Comparison of ENCODE assay signal across 1 fruit fly cellular context in the genomic region with DNA sequence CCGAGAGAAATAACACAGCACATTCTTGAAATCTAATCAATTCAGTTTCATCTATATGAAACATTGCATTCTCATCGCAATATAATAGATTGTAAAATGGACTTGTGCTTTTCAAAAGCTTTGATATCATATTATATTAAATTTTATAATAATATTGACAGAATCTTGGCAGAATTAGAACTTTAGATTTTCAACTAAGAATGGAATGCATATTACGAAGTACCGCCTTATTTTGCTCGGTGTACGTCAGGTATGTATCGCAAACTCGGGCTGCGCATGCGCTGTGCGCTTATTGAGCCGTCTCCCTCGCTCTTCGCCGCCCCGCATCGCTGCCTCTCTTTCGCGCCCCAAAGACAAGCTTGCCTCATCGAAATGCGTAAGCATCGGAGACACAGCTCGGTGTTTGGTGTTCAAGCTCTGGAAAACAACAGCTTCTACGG.
TF ChIP-seq lines count a peak whose summit lies in the region.

No protein-coding gene starts in this region.

TF ChIP-seq in whole organism, embryonic, 481 proteins besides CTCF, POLR2A, EP300 and RAD21 (continued from another document and continues in another):
- TF ChIP-seq Eip74EF (GFP tag; optimal IDR thresholded peaks at IDR 0.05; lab: Kevin White, UChicago) (peak in 1 of 2 experiments; percentile 89), CG12104 (GFP tag; optimal IDR thresholded peaks at IDR 0.05; lab: Kevin White, UChicago) (peak; percentile 69), CG13894 (tag; optimal IDR thresholded peaks at IDR 0.05; lab: Kevin White, UChicago) (peak; percentile 73), CG11456 (GFP tag; IDR thresholded peaks at IDR 0.05; lab: Robert Waterston, UW) (0 out of 3 replicates have a peak, but pooled peaks have one; percentile 53), gem (tag; optimal IDR thresholded peaks at IDR 0.05; lab: Kevin White, UChicago) (peak; percentile 95), pb (GFP tag; optimal IDR thresholded peaks at IDR 0.05; lab: Kevin White, UChicago) (no peak), mld (GFP tag; IDR thresholded peaks at IDR 0.05; lab: Robert Waterston, UW; ENCODE audit: partially characterized antibody) (no peak), hb (GFP tag; IDR thresholded peaks at IDR 0.05; lab: Robert Waterston, UW; ENCODE audit: partially characterized antibody) (no peak), tup (GFP tag; optimal IDR thresholded peaks at IDR 0.05; lab: Kevin White, UChicago) (peak; percentile 7), CG18011 (GFP tag; optimal IDR thresholded peaks at IDR 0.05; lab: Kevin White, UChicago) (peak; percentile 9), so (GFP tag; IDR thresholded peaks at IDR 0.05; lab: Robert Waterston, UW) (peak; percentile 90), ewg (GFP tag; optimal IDR thresholded peaks at IDR 0.05; lab: Kevin White, UChicago) (peak; percentile 86), fru (optimal IDR thresholded peaks at IDR 0.05; lab: Kevin White, UChicago) (no peak), Sry-δ (GFP tag; optimal IDR thresholded peaks at IDR 0.05; lab: Kevin White, UChicago) (no peak), CG1603 (tag; optimal IDR thresholded peaks at IDR 0.05; lab: Kevin White, UChicago) (peak; percentile 13), CG7556 (GFP tag; optimal IDR thresholded peaks at IDR 0.05; lab: Kevin White, UChicago) (peak; percentile 94), CG17385 (GFP tag; optimal IDR thresholded peaks at IDR 0.05; lab: Kevin White, UChicago) (peak; percentile 86), CG4707 (GFP tag; optimal IDR thresholded peaks at IDR 0.05; lab: Kevin White, UChicago) (peak; percentile 65), stc (GFP tag; IDR thresholded peaks at IDR 0.05; lab: Robert Waterston, UW) (peak; percentile 88), B-H2 (GFP tag; optimal IDR thresholded peaks at IDR 0.05; lab: Kevin White, UChicago) (peak; percentile 65), CG2199 (GFP tag; IDR thresholded peaks at IDR 0.05; lab: Robert Waterston, UW) (peak; percentile 72; the same call in 1 of the 3 replicates), sna (GFP tag; IDR thresholded peaks at IDR 0.05; lab: Robert Waterston, UW; ENCODE audit: partially characterized antibody) (no peak), ems (GFP tag; optimal IDR thresholded peaks at IDR 0.05; lab: Kevin White, UChicago) (peak; percentile 44), Ravus (GFP tag; IDR thresholded peaks at IDR 0.05; lab: Robert Waterston, UW) (peak; percentile 34; the same call in 1 of the 2 replicates), CG8388 (GFP tag; optimal IDR thresholded peaks at IDR 0.05; lab: Kevin White, UChicago) (peak; percentile 89), ase (GFP tag; IDR thresholded peaks at IDR 0.05; lab: Robert Waterston, UW) (no peak; the same call in none of the 3 replicates), Hey (tag; optimal IDR thresholded peaks at IDR 0.05; lab: Kevin White, UChicago) (peak; percentile 35), H15 (GFP tag; IDR thresholded peaks at IDR 0.05; lab: Robert Waterston, UW) (peak; percentile 76; the same call in 2 of the 3 replicates), CG12071 (GFP tag; optimal IDR thresholded peaks at IDR 0.05; lab: Kevin White, UChicago) (peak; percentile 61), CG10565 (GFP tag; optimal IDR thresholded peaks at IDR 0.05; lab: Kevin White, UChicago) (no peak), CG12391 (tag; optimal IDR thresholded peaks at IDR 0.05; lab: Kevin White, UChicago) (peak; percentile 92), sob (GFP tag; IDR thresholded peaks at IDR 0.05; lab: Robert Waterston, UW) (peak; percentile 81), CoRest (tag; optimal IDR thresholded peaks at IDR 0.05; lab: Kevin White, UChicago) (peak; percentile 95), CG11085 (GFP tag; IDR thresholded peaks at IDR 0.05; lab: Robert Waterston, UW) (peak; percentile 75), CG32532 (GFP tag; IDR thresholded peaks at IDR 0.05; lab: Robert Waterston, UW) (peak; percentile 89), CG8765 (GFP tag; IDR thresholded peaks at IDR 0.05; lab: Robert Waterston, UW) (peak; percentile 72), CG11398 (GFP tag; optimal IDR thresholded peaks at IDR 0.05; lab: Kevin White, UChicago) (no peak), MTF-1 (GFP tag; optimal IDR thresholded peaks at IDR 0.05; lab: Kevin White, UChicago; ENCODE audit: borderline replicate concordance) (peak; percentile 68), CG12942 (GFP tag; optimal IDR thresholded peaks at IDR 0.05; lab: Kevin White, UChicago) (peak; percentile 64), CG30020 (tag; optimal IDR thresholded peaks at IDR 0.05; lab: Kevin White, UChicago) (peak; percentile 73), CG16813 (GFP tag; IDR thresholded peaks at IDR 0.05; lab: Robert Waterston, UW; ENCODE audit: partially characterized antibody) (no peak), CG12769 (tag; optimal IDR thresholded peaks at IDR 0.05; lab: Kevin White, UChicago) (peak; percentile 65), CG9609 (GFP tag; optimal IDR thresholded peaks at IDR 0.05; lab: Kevin White, UChicago) (no peak), CG8944 (GFP tag; optimal IDR thresholded peaks at IDR 0.05; lab: Kevin White, UChicago) (no peak), HLH3B (GFP tag; IDR thresholded peaks at IDR 0.05; lab: Robert Waterston, UW) (peak; percentile 82), psq (GFP tag; optimal IDR thresholded peaks at IDR 0.05; lab: Kevin White, UChicago) (peak; percentile 26), repo (GFP tag; optimal IDR thresholded peaks at IDR 0.05; lab: Kevin White, UChicago) (no peak), slp2 (GFP tag; optimal IDR thresholded peaks at IDR 0.05; lab: Kevin White, UChicago) (peak; percentile 4), CG14710 (tag; optimal IDR thresholded peaks at IDR 0.05; lab: Kevin White, UChicago) (peak; percentile 92), ATbp (GFP tag; optimal IDR thresholded peaks at IDR 0.05; lab: Kevin White, UChicago) (peak; percentile 89), CG11723 (GFP tag; optimal IDR thresholded peaks at IDR 0.05; lab: Kevin White, UChicago) (peak; percentile 79), CG10543 (GFP tag; optimal IDR thresholded peaks at IDR 0.05; lab: Kevin White, UChicago) (peak; percentile 94), schlank (tag; optimal IDR thresholded peaks at IDR 0.05; lab: Kevin White, UChicago) (peak; percentile 73), maf-S (GFP tag; optimal IDR thresholded peaks at IDR 0.05; lab: Kevin White, UChicago) (no peak), pan (optimal IDR thresholded peaks at IDR 0.05; lab: Kevin White, UChicago) (no peak), pan (GFP tag; optimal IDR thresholded peaks at IDR 0.05 in 1 of 2, IDR thresholded peaks at IDR 0.05 in 1 of 2) (peak in 1 of 2 experiments; percentile 91), sisA (GFP tag; IDR thresholded peaks at IDR 0.05; lab: Robert Waterston, UW) (peak; percentile 79), CkIIα-i1 (GFP tag; IDR thresholded peaks at IDR 0.05; lab: Robert Waterston, UW) (no peak), ttk (GFP tag; IDR thresholded peaks at IDR 0.05; lab: Robert Waterston, UW) (peak; percentile 84), CG9817 (tag; optimal IDR thresholded peaks at IDR 0.05; lab: Kevin White, UChicago) (peak; percentile 86), Optix (GFP tag; IDR thresholded peaks at IDR 0.05; lab: Robert Waterston, UW) (peak; percentile 61; the same call in 1 of the 3 replicates), Max (GFP tag; optimal IDR thresholded peaks at IDR 0.05; lab: Kevin White, UChicago) (peak; percentile 32), yki (optimal IDR thresholded peaks at IDR 0.05; lab: Kevin White, UChicago) (no peak), cwo (GFP tag; optimal IDR thresholded peaks at IDR 0.05; lab: Kevin White, UChicago) (peak; percentile 77), Hmx (GFP tag; optimal IDR thresholded peaks at IDR 0.05; lab: Kevin White, UChicago) (no peak), wdn (GFP tag; IDR thresholded peaks at IDR 0.05; lab: Robert Waterston, UW) (no peak), ftz-f1 (GFP tag; optimal IDR thresholded peaks at IDR 0.05; lab: Kevin White, UChicago) (no peak), CG10431 (GFP tag; optimal IDR thresholded peaks at IDR 0.05; lab: Kevin White, UChicago) (peak; percentile 74), Scr (GFP tag; IDR thresholded peaks at IDR 0.05; lab: Robert Waterston, UW; ENCODE audit: partially characterized antibody) (no peak), CG5180 (GFP tag; optimal IDR thresholded peaks at IDR 0.05; lab: Kevin White, UChicago) (peak; percentile 83), D (optimal IDR thresholded peaks at IDR 0.05; lab: Kevin White, UChicago) (no peak), D (GFP tag; optimal IDR thresholded peaks at IDR 0.05; lab: Kevin White, UChicago) (peak; percentile 88), fd64A (GFP tag; optimal IDR thresholded peaks at IDR 0.05; lab: Kevin White, UChicago) (peak; percentile 23), lov (optimal IDR thresholded peaks at IDR 0.05; lab: Kevin White, UChicago) (no peak), lov (GFP tag; IDR thresholded peaks at IDR 0.05; lab: Robert Waterston, UW) (peak; percentile 59; the same call in 1 of the 3 replicates), br (optimal IDR thresholded peaks at IDR 0.05; lab: Kevin White, UChicago) (no peak), CG12299 (tag; optimal IDR thresholded peaks at IDR 0.05; lab: Kevin White, UChicago) (peak; percentile 90), trh (GFP tag; optimal IDR thresholded peaks at IDR 0.05; lab: Kevin White, UChicago) (peak; percentile 50), unc-4 (GFP tag; IDR thresholded peaks at IDR 0.05; lab: Robert Waterston, UW; ENCODE audit: partially characterized antibody) (no peak), E2f2 (GFP tag; IDR thresholded peaks at IDR 0.05; lab: Robert Waterston, UW) (peak; percentile 67), CG10462 (GFP tag; optimal IDR thresholded peaks at IDR 0.05; lab: Kevin White, UChicago) (peak; percentile 57), nom (GFP tag; optimal IDR thresholded peaks at IDR 0.05; lab: Kevin White, UChicago) (peak; percentile 85), eyg (GFP tag; optimal IDR thresholded peaks at IDR 0.05; lab: Kevin White, UChicago) (no peak), CG16863 (GFP tag; optimal IDR thresholded peaks at IDR 0.05; lab: Kevin White, UChicago) (no peak), disco-r (GFP tag; optimal IDR thresholded peaks at IDR 0.05; lab: Kevin White, UChicago) (no peak), CG3163 (GFP tag; optimal IDR thresholded peaks at IDR 0.05; lab: Kevin White, UChicago) (no peak), CG33213 (GFP tag; optimal IDR thresholded peaks at IDR 0.05; lab: Kevin White, UChicago) (no peak), Abd-B (GFP tag; optimal IDR thresholded peaks at IDR 0.05; lab: Kevin White, UChicago) (peak; percentile 92), pum (GFP tag; optimal IDR thresholded peaks at IDR 0.05; lab: Kevin White, UChicago) (peak; percentile 37), rib (GFP tag; IDR thresholded peaks at IDR 0.05; lab: Robert Waterston, UW) (peak; percentile 61), Bgb (GFP tag; IDR thresholded peaks at IDR 0.05; lab: Robert Waterston, UW; ENCODE audit: partially characterized antibody) (no peak), CG18619 (GFP tag; optimal IDR thresholded peaks at IDR 0.05; lab: Kevin White, UChicago) (peak; percentile 83), wor (GFP tag; IDR thresholded peaks at IDR 0.05; lab: Robert Waterston, UW) (peak; percentile 81), chinmo (GFP tag; IDR thresholded peaks at IDR 0.05; lab: Robert Waterston, UW; ENCODE audit: partially characterized antibody) (peak; percentile 86), tio (GFP tag; optimal IDR thresholded peaks at IDR 0.05; lab: Kevin White, UChicago) (peak; percentile 84), NC2α (GFP tag; optimal IDR thresholded peaks at IDR 0.05; lab: Kevin White, UChicago) (peak; percentile 8), Aef1 (GFP tag; IDR thresholded peaks at IDR 0.05; lab: Robert Waterston, UW) (peak; percentile 81), Atf-2 (GFP tag; optimal IDR thresholded peaks at IDR 0.05; lab: Kevin White, UChicago) (no peak), Dfd (GFP tag; optimal IDR thresholded peaks at IDR 0.05; lab: Kevin White, UChicago) (no peak), tx (GFP tag; optimal IDR thresholded peaks at IDR 0.05; lab: Kevin White, UChicago) (no peak), CG3726 (GFP tag; IDR thresholded peaks at IDR 0.05; lab: Robert Waterston, UW) (peak; percentile 81; the same call in 2 of the 3 replicates), Tbp (GFP tag; optimal IDR thresholded peaks at IDR 0.05; lab: Kevin White, UChicago) (no peak), onecut (GFP tag; IDR thresholded peaks at IDR 0.05; lab: Robert Waterston, UW) (peak; percentile 79), CG9932 (GFP tag; IDR thresholded peaks at IDR 0.05; lab: Robert Waterston, UW) (peak; percentile 88), hth (optimal IDR thresholded peaks at IDR 0.05; lab: Kevin White, UChicago) (no peak), run (tag; optimal IDR thresholded peaks at IDR 0.05; lab: Kevin White, UChicago) (peak; percentile 69), jumu (GFP tag; optimal IDR thresholded peaks at IDR 0.05; lab: Kevin White, UChicago) (no peak), BtbVII (GFP tag; optimal IDR thresholded peaks at IDR 0.05; lab: Kevin White, UChicago) (peak; percentile 85), Sox100B (GFP tag; optimal IDR thresholded peaks at IDR 0.05; lab: Kevin White, UChicago) (peak; percentile 94), Vsx1 (GFP tag; optimal IDR thresholded peaks at IDR 0.05; lab: Kevin White, UChicago) (peak; percentile 76), vfl (GFP tag; optimal IDR thresholded peaks at IDR 0.05; lab: Kevin White, UChicago) (peak; percentile 6), CG17829 (tag; optimal IDR thresholded peaks at IDR 0.05; lab: Kevin White, UChicago) (peak; percentile 95), dmrt11E (tag; optimal IDR thresholded peaks at IDR 0.05; lab: Kevin White, UChicago) (peak; percentile 96), CG1024 (GFP tag; IDR thresholded peaks at IDR 0.05; lab: Robert Waterston, UW) (peak; percentile 15; the same call in 1 of the 2 replicates), CG31365 (tag; optimal IDR thresholded peaks at IDR 0.05; lab: Kevin White, UChicago) (peak; percentile 62), Lhr (GFP tag; optimal IDR thresholded peaks at IDR 0.05; lab: Kevin White, UChicago) (peak; percentile 63), CG30431 (GFP tag; optimal IDR thresholded peaks at IDR 0.05; lab: Kevin White, UChicago) (peak; percentile 79), CG1529 (GFP tag; optimal IDR thresholded peaks at IDR 0.05; lab: Kevin White, UChicago) (peak; percentile 78), pnt (GFP tag; optimal IDR thresholded peaks at IDR 0.05; lab: Kevin White, UChicago) (peak; percentile 16), CG6683 (GFP tag; optimal IDR thresholded peaks at IDR 0.05; lab: Kevin White, UChicago) (peak; percentile 76), wek (GFP tag; optimal IDR thresholded peaks at IDR 0.05; lab: Kevin White, UChicago) (peak; percentile 15), Bteb2 (GFP tag; optimal IDR thresholded peaks at IDR 0.05; lab: Kevin White, UChicago) (no peak), unpg (GFP tag; optimal IDR thresholded peaks at IDR 0.05; lab: Kevin White, UChicago) (peak; percentile 93), Mes4 (GFP tag; optimal IDR thresholded peaks at IDR 0.05; lab: Kevin White, UChicago) (no peak), slou (GFP tag; optimal IDR thresholded peaks at IDR 0.05; lab: Kevin White, UChicago) (peak; percentile 79)
